Fruit fly (Drosophila melanogaster): ENCODE measurements around the gene CG9536.

The CG9536 gene

DNA sequence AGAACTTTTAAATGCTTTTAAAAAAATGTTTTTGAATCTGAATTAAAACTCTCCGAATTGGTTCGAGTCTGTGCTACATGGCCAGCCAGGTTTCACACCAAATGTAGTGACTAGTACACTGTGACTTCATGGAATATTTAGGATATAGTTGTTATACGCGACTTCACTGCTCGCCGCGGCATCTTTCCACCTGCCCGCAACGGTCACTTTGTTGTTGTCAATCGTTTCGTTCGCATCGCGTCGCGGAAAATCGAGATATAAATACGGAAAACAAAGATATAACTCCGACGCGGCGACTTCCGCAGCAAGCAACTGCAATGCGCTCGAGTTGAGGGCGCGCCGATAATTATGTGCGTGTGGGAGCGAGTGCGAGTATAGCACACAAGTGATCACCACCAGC is 21.7 kb upstream of the CG9536 start, which contains the start of gene CG31637 (continued):
- TF ChIP-seq nmo (GFP tag; optimal IDR thresholded peaks at IDR 0.05) = peak; percentile 63
- TF ChIP-seq Xrp1 (GFP tag; IDR thresholded peaks at IDR 0.05) = peak; percentile 17; the same call in 1 of the 2 replicates
- no peak for TF ChIP-seq Atf3 (GFP tag; optimal IDR thresholded peaks at IDR 0.05)
- TF ChIP-seq CG9609 (GFP tag; optimal IDR thresholded peaks at IDR 0.05) = peak; percentile 27
- TF ChIP-seq CG1603 (tag; optimal IDR thresholded peaks at IDR 0.05) = peak; percentile 84
- peak; percentile 18 for TF ChIP-seq CG2116 (GFP tag; optimal IDR thresholded peaks at IDR 0.05)
- peak; percentile 53 for TF ChIP-seq Fer1 (GFP tag; optimal IDR thresholded peaks at IDR 0.05)
- peak; percentile 19 for TF ChIP-seq Mad (GFP tag; optimal IDR thresholded peaks at IDR 0.05)
- TF ChIP-seq gfzf (GFP tag; optimal IDR thresholded peaks at IDR 0.05) = peak; percentile 99
- TF ChIP-seq CG14050 (GFP tag; IDR thresholded peaks at IDR 0.05) = no peak
- TF ChIP-seq CG34422 (GFP tag; IDR thresholded peaks at IDR 0.05) = peak; percentile 44; the same call in 1 of the 3 replicates
- no peak for TF ChIP-seq CG11093 (GFP tag; IDR thresholded peaks at IDR 0.05)
- TF ChIP-seq nom (GFP tag; optimal IDR thresholded peaks at IDR 0.05) = peak; percentile 54
- TF ChIP-seq CG6854 (GFP tag; optimal IDR thresholded peaks at IDR 0.05) = no peak
- no peak for TF ChIP-seq H2.0 (GFP tag; IDR thresholded peaks at IDR 0.05)
- no peak for TF ChIP-seq gt (GFP tag; IDR thresholded peaks at IDR 0.05)
- TF ChIP-seq CG14710 (tag; optimal IDR thresholded peaks at IDR 0.05) = peak; percentile 53
- TF ChIP-seq Pdp1 (GFP tag; optimal IDR thresholded peaks at IDR 0.05) = peak in 1 of 2 experiments; percentile 62
- peak in 1 of 2 experiments; percentile 66 for TF ChIP-seq Eip74EF (GFP tag; optimal IDR thresholded peaks at IDR 0.05)
- peak; percentile 43; the same call in 1 of the 2 replicates for TF ChIP-seq Adf1 (GFP tag; IDR thresholded peaks at IDR 0.05)
- peak; percentile 42; the same call in 1 of the 2 replicates for TF ChIP-seq CG3847 (GFP tag; IDR thresholded peaks at IDR 0.05)
- no peak for TF ChIP-seq D (optimal IDR thresholded peaks at IDR 0.05)
- TF ChIP-seq D (GFP tag; optimal IDR thresholded peaks at IDR 0.05) = no peak
- no peak for TF ChIP-seq hkb (optimal IDR thresholded peaks at IDR 0.05)
- TF ChIP-seq hkb (GFP tag; IDR thresholded peaks at IDR 0.05) = 0 out of 2 replicates have a peak, but pooled peaks have one; percentile 13
- no peak for TF ChIP-seq CG7745 (tag; optimal IDR thresholded peaks at IDR 0.05)
- peak in 1 of 2 experiments; percentile 45 for TF ChIP-seq tll (GFP tag; optimal IDR thresholded peaks at IDR 0.05)
- peak; percentile 14 to 21 for TF ChIP-seq bsh (GFP tag; optimal IDR thresholded peaks at IDR 0.05)
- no peak for TF ChIP-seq D19B (GFP tag; optimal IDR thresholded peaks at IDR 0.05)
- TF ChIP-seq CG14667 (GFP tag; IDR thresholded peaks at IDR 0.05) = no peak
- TF ChIP-seq CG43689 (GFP tag; IDR thresholded peaks at IDR 0.05) = no peak
- TF ChIP-seq pho (GFP tag; optimal IDR thresholded peaks at IDR 0.05) = peak; percentile 3
- TF ChIP-seq CG6791 (GFP tag; IDR thresholded peaks at IDR 0.05; ENCODE audit: partially characterized antibody) = peak; percentile 52; the same call in 1 of the 3 replicates
- TF ChIP-seq CG12071 (GFP tag; optimal IDR thresholded peaks at IDR 0.05) = peak; percentile 37

dm6 chr2L:6496753-6497152 is 20.0 kb upstream of the CG9536 start, which contains the start of gene CG9550:
TSS of gene CG9550 (plus strand) at chr2L:6497053.
- no peak for TF ChIP-seq CG2712 (tag; optimal IDR thresholded peaks at IDR 0.05)
- TF ChIP-seq Fer3 (tag; optimal IDR thresholded peaks at IDR 0.05) = no peak
- no peak for TF ChIP-seq Hr78 (GFP tag; optimal IDR thresholded peaks at IDR 0.05)
- no peak for TF ChIP-seq salm (tag; optimal IDR thresholded peaks at IDR 0.05)
- no peak for TF ChIP-seq Sry-β (GFP tag; optimal IDR thresholded peaks at IDR 0.05)
- no peak for TF ChIP-seq CG8924 (tag; optimal IDR thresholded peaks at IDR 0.05)
- no peak for TF ChIP-seq CG4360 (GFP tag; IDR thresholded peaks at IDR 0.05)
- TF ChIP-seq MBD-R2 (GFP tag; IDR thresholded peaks at IDR 0.05) = no peak
- no peak for TF ChIP-seq dpn (GFP tag; optimal IDR thresholded peaks at IDR 0.05)
- no peak for TF ChIP-seq odd (GFP tag; optimal IDR thresholded peaks at IDR 0.05)
- no peak for TF ChIP-seq HLH54F (GFP tag; optimal IDR thresholded peaks at IDR 0.05)
